Fruit fly (Drosophila melanogaster) whole organism, embryonic: ENCODE data around the gene CCDC53.
A peak's percentile ranks its signal among the peaks of the same experiment; 100 is the strongest.

Source experiments
- Abd-B ChIP-seq: fragments of 200-800 bp; sonication (Bioruptor generic); optimal IDR thresholded peaks from 2 replicates; lab custom pipeline; 2018; ENCODE audit warnings: missing biosample characterization, mild to moderate bottlenecking, missing genetic modification characterization, moderate library complexity
- Ada2b ChIP-seq: fragments of 200-800 bp; sonication (Bioruptor generic); IDR thresholded peaks from 2 replicates; pipeline ENCODE4 v1.3.6; 2022; ENCODE audit warnings: missing biosample characterization, missing genetic modification characterization
- Atf3 ChIP-seq: fragments of 200-800 bp; sonication (Bioruptor generic); optimal IDR thresholded peaks from 3 replicates; lab custom pipeline; 2016; ENCODE audit warnings: missing biosample characterization, missing genetic modification characterization
- B-H1 ChIP-seq: fragments of 200-800 bp; sonication (Bioruptor generic); IDR thresholded peaks from 3 replicates; pipeline ENCODE4 v1.3.6; 2022; ENCODE audit warnings: missing biosample characterization, missing genetic modification characterization
- B-H2 ChIP-seq: fragments of 200-800 bp; sonication (Bioruptor generic); optimal IDR thresholded peaks from 2 replicates; lab custom pipeline; 2018; ENCODE audit warnings: missing biosample characterization, mild to moderate bottlenecking, missing genetic modification characterization
- CG10959 ChIP-seq: fragments of 200-800 bp; sonication (Bioruptor generic); IDR thresholded peaks from 2 replicates; pipeline ENCODE4 v1.3.6; 2022; ENCODE audit warnings: missing biosample characterization, missing genetic modification characterization
- CG11504 ChIP-seq: fragments of 200-800 bp; sonication (Bioruptor generic); optimal IDR thresholded peaks from 3 replicates; lab custom pipeline; 2019; ENCODE audit warnings: missing biosample characterization, mild to moderate bottlenecking, missing genetic modification characterization, moderate library complexity
- CG12942 ChIP-seq: fragments of 200-800 bp; sonication (Bioruptor generic); optimal IDR thresholded peaks from 3 replicates; lab custom pipeline; 2016; ENCODE audit warnings: missing biosample characterization, missing genetic modification characterization
- CG14710 ChIP-seq: fragments of 200-800 bp; sonication (Bioruptor generic); optimal IDR thresholded peaks from 3 replicates; lab custom pipeline; 2019; ENCODE audit warnings: missing biosample characterization, mild to moderate bottlenecking, missing genetic modification characterization, moderate library complexity
- CG16779 ChIP-seq: fragments of 200-800 bp; sonication (Bioruptor generic); IDR thresholded peaks from 2 replicates; pipeline ENCODE4 v1.3.6; 2022; ENCODE audit warnings: missing biosample characterization, missing genetic modification characterization
- CG17829 ChIP-seq: fragments of 200-800 bp; optimal IDR thresholded peaks from 2 replicates; lab custom pipeline; 2019; ENCODE audit warnings: missing biosample characterization, mild to moderate bottlenecking, missing genetic modification characterization, moderate library complexity
- CG17912 ChIP-seq: fragments of 200-800 bp; sonication (Bioruptor generic); optimal IDR thresholded peaks from 2 replicates; lab custom pipeline; 2018; ENCODE audit warnings: missing biosample characterization, mild to moderate bottlenecking, missing genetic modification characterization
- CG18599 ChIP-seq: fragments of 200-800 bp; sonication (Bioruptor generic); optimal IDR thresholded peaks from 3 replicates; lab custom pipeline; 2017; ENCODE audit warnings: missing biosample characterization, missing genetic modification characterization, mild to moderate bottlenecking, moderate library complexity, missing genetic modification reagents
- CG2889 ChIP-seq: fragments of 200-800 bp; sonication (Bioruptor generic); IDR thresholded peaks from 3 replicates; pipeline ENCODE4 v1.3.6; 2022; ENCODE audit warnings: missing biosample characterization, missing genetic modification characterization
- CG5180 ChIP-seq: fragments of 200-800 bp; sonication (Bioruptor generic); optimal IDR thresholded peaks from 3 replicates; lab custom pipeline; 2017; ENCODE audit warnings: missing biosample characterization, missing genetic modification characterization, mild to moderate bottlenecking, moderate library complexity, missing genetic modification reagents
- CG5245 ChIP-seq: fragments of 200-800 bp; sonication (Bioruptor generic); optimal IDR thresholded peaks from 3 replicates; lab custom pipeline; 2016; ENCODE audit warnings: missing biosample characterization, missing genetic modification characterization
- CG5953 ChIP-seq: fragments of 200-800 bp; sonication (Bioruptor generic); IDR thresholded peaks from 2 replicates; pipeline ENCODE4 v1.3.6; 2022; ENCODE audit warnings: missing biosample characterization, missing genetic modification characterization
- CG7745 ChIP-seq: fragments of 200-800 bp; sonication (Bioruptor generic); optimal IDR thresholded peaks from 2 replicates; lab custom pipeline; 2018; ENCODE audit warnings: missing biosample characterization, mild to moderate bottlenecking, missing genetic modification characterization, moderate library complexity
- CG7928 ChIP-seq: fragments of 200-800 bp; sonication (Bioruptor generic); optimal IDR thresholded peaks from 2 replicates; lab custom pipeline; 2017; ENCODE audit warnings: missing biosample characterization, mild to moderate bottlenecking, missing genetic modification characterization
- CG8944 ChIP-seq: fragments of 200-800 bp; sonication (Bioruptor generic); optimal IDR thresholded peaks from 3 replicates; lab custom pipeline; 2016; ENCODE audit warnings: missing biosample characterization, missing genetic modification characterization
- Camta ChIP-seq: fragments of 200-800 bp; sonication (Bioruptor generic); optimal IDR thresholded peaks from 2 replicates; lab custom pipeline; 2016; ENCODE audit warnings: missing biosample characterization, missing genetic modification characterization
- CkIIα-i1 ChIP-seq: fragments of 200-800 bp; sonication (Bioruptor generic); IDR thresholded peaks from 2 replicates; pipeline ENCODE4 v1.3.6; 2022; ENCODE audit warnings: missing biosample characterization, missing genetic modification characterization
- CrebB ChIP-seq: fragments of 200-800 bp; sonication (Bioruptor generic); optimal IDR thresholded peaks from 3 replicates; lab custom pipeline; 2018; ENCODE audit warnings: missing biosample characterization, mild to moderate bottlenecking, missing genetic modification characterization
- E2f2 ChIP-seq: fragments of 200-800 bp; sonication (Bioruptor generic); IDR thresholded peaks from 2 replicates; pipeline ENCODE4 v1.3.6; 2022; ENCODE audit warnings: missing biosample characterization, missing genetic modification characterization
- H2.0 ChIP-seq: fragments of 200-800 bp; sonication (Bioruptor generic); IDR thresholded peaks from 2 replicates; pipeline ENCODE4 v1.3.6; 2022; ENCODE audit warnings: missing biosample characterization, missing genetic modification characterization
- Hr3 ChIP-seq: fragments of 200-800 bp; sonication (Bioruptor generic); optimal IDR thresholded peaks from 3 replicates; lab custom pipeline; 2016; ENCODE audit warnings: missing biosample characterization, missing genetic modification characterization
- Med ChIP-seq: fragments of 200-800 bp; sonication (Bioruptor generic); peaks from one replicate; lab custom pipeline; 2016; ENCODE audit warnings: missing biosample characterization, missing genetic modification characterization, mild to moderate bottlenecking, inconsistent platforms, moderate library complexity
- Mes4 ChIP-seq: fragments of 200-800 bp; sonication (Bioruptor generic); optimal IDR thresholded peaks from 2 replicates; lab custom pipeline; 2016; ENCODE audit warnings: missing biosample characterization, missing genetic modification characterization
- NC2β ChIP-seq: fragments of 200-800 bp; sonication (Bioruptor generic); optimal IDR thresholded peaks from 2 replicates; lab custom pipeline; 2016; ENCODE audit warnings: missing biosample characterization, missing genetic modification characterization
- Oaz ChIP-seq: fragments of 200-800 bp; sonication (Bioruptor generic); IDR thresholded peaks from 2 replicates; pipeline ENCODE4 v1.3.6; 2022; ENCODE audit warnings: missing biosample characterization, missing genetic modification characterization
- Oli ChIP-seq: fragments of 200-800 bp; sonication (Bioruptor generic); optimal IDR thresholded peaks from 2 replicates; lab custom pipeline; 2018; ENCODE audit warnings: missing biosample characterization, mild to moderate bottlenecking, missing genetic modification characterization, moderate library complexity
- Optix ChIP-seq: fragments of 200-800 bp; sonication (Bioruptor generic); IDR thresholded peaks from 3 replicates; pipeline ENCODE4 v1.3.6; 2022; ENCODE audit warnings: missing biosample characterization, missing genetic modification characterization
- Spps ChIP-seq: fragments of 200-800 bp; sonication (Bioruptor generic); optimal IDR thresholded peaks from 2 replicates; lab custom pipeline; 2018; ENCODE audit warnings: missing biosample characterization, mild to moderate bottlenecking, missing genetic modification characterization
- Usf ChIP-seq: fragments of 200-800 bp; sonication (Bioruptor generic); optimal IDR thresholded peaks from 2 replicates; lab custom pipeline; 2017; ENCODE audit warnings: missing genotype, missing biosample characterization, missing genetic modification characterization
- chinmo ChIP-seq: fragments of 200-800 bp; sonication (Bioruptor generic); IDR thresholded peaks from 4 replicates; pipeline ENCODE4 v1.3.6; 2022; ENCODE audit warnings: missing biosample characterization, missing genetic modification characterization; ENCODE audit not compliant: partially characterized antibody
- gce ChIP-seq: fragments of 200-800 bp; sonication (Bioruptor generic); IDR thresholded peaks from 3 replicates; pipeline ENCODE4 v1.3.6; 2022; ENCODE audit warnings: missing biosample characterization, missing genetic modification characterization
- gsb ChIP-seq: fragments of 200-800 bp; sonication (Bioruptor generic); IDR thresholded peaks from 2 replicates; pipeline ENCODE4 v1.3.6; 2022; ENCODE audit warnings: missing biosample characterization, missing genetic modification characterization
- inv ChIP-seq: fragments of 200-800 bp; sonication (Bioruptor generic); IDR thresholded peaks from 2 replicates; pipeline ENCODE4 v1.3.6; 2022; ENCODE audit warnings: missing biosample characterization, missing genetic modification characterization; ENCODE audit not compliant: partially characterized antibody
- jing ChIP-seq: fragments of 200-800 bp; sonication (Bioruptor generic); optimal IDR thresholded peaks from 2 replicates; lab custom pipeline; 2018; ENCODE audit warnings: missing biosample characterization, mild to moderate bottlenecking, missing genetic modification characterization
- knrl ChIP-seq: fragments of 200-800 bp; sonication (Bioruptor generic); IDR thresholded peaks from 3 replicates; pipeline ENCODE4 v1.3.6; 2022; ENCODE audit warnings: missing biosample characterization, missing genetic modification characterization; ENCODE audit not compliant: partially characterized antibody
- luna ChIP-seq: fragments of 200-800 bp; sonication (Bioruptor generic); optimal IDR thresholded peaks from 2 replicates; lab custom pipeline; 2016; ENCODE audit warnings: missing biosample characterization, missing genetic modification characterization
- nau ChIP-seq: fragments of 200-800 bp; sonication (Bioruptor generic); optimal IDR thresholded peaks from 3 replicates; lab custom pipeline; 2017; ENCODE audit warnings: missing biosample characterization, mild to moderate bottlenecking, missing genetic modification characterization, missing genetic modification reagents
- rib ChIP-seq: fragments of 200-800 bp; sonication (Bioruptor generic); IDR thresholded peaks from 2 replicates; pipeline ENCODE4 v1.3.6; 2022; ENCODE audit warnings: missing biosample characterization, missing genetic modification characterization
- row ChIP-seq: fragments of 200-800 bp; sonication (Bioruptor generic); IDR thresholded peaks from 3 replicates; pipeline ENCODE4 v1.3.6; 2022; ENCODE audit warnings: missing biosample characterization, missing genetic modification characterization
- sens ChIP-seq: fragments of 200-800 bp; sonication (Bioruptor generic); peaks from one replicate; lab custom pipeline; 2016; ENCODE audit warnings: missing biosample characterization, missing genetic modification characterization
- shn ChIP-seq: fragments of 200-800 bp; sonication (Bioruptor generic); optimal IDR thresholded peaks from 3 replicates; lab custom pipeline; 2016; ENCODE audit warnings: missing biosample characterization, missing genetic modification characterization
- stwl ChIP-seq: fragments of 200-800 bp; sonication (Bioruptor generic); optimal IDR thresholded peaks from 3 replicates; lab custom pipeline; 2018; ENCODE audit warnings: missing biosample characterization, mild to moderate bottlenecking, missing genetic modification characterization, moderate library complexity
- tin ChIP-seq: fragments of 200-800 bp; sonication (Bioruptor generic); optimal IDR thresholded peaks from 3 replicates; lab custom pipeline; 2016; ENCODE audit warnings: missing biosample characterization, missing genetic modification characterization
- tio ChIP-seq: fragments of 200-800 bp; sonication (Bioruptor generic); optimal IDR thresholded peaks from 2 replicates; lab custom pipeline; 2017; ENCODE audit warnings: missing biosample characterization, missing genetic modification characterization, inconsistent platforms
- vfl ChIP-seq: fragments of 200-800 bp; sonication (Bioruptor generic); optimal IDR thresholded peaks from 2 replicates; lab custom pipeline; 2016; ENCODE audit warnings: missing biosample characterization, missing genetic modification characterization
- zfh2 ChIP-seq: fragments of 200-800 bp; sonication (Bioruptor generic); optimal IDR thresholded peaks from 2 replicates; lab custom pipeline; 2016; ENCODE audit warnings: missing biosample characterization, missing genetic modification characterization

The CCDC53 gene

dm6 chr2L:8082692-8083412 lies 41.9 kb downstream of the CCDC53 start, which contains the start of gene Mcr (continued):
- TF ChIP-seq nau (no peak), Spps (tag; lab: Kevin White, UChicago) (no peak), Abd-B (GFP tag; lab: Kevin White, UChicago) (peak; percentile 49), CG17912 (GFP tag; lab: Kevin White, UChicago) (no peak), Mes4 (no peak), vfl (GFP tag; lab: Kevin White, UChicago) (no peak), zfh2 (GFP tag; lab: Kevin White, UChicago) (peak; percentile 11), Atf3 (GFP tag; lab: Kevin White, UChicago) (no peak), luna (GFP tag; lab: Kevin White, UChicago) (no peak), Ada2b (no peak), B-H2 (GFP tag; lab: Kevin White, UChicago) (no peak), Oli (tag; lab: Kevin White, UChicago) (no peak), tin (GFP tag; lab: Kevin White, UChicago) (no peak), CG12942 (no peak), stwl (tag; lab: Kevin White, UChicago) (peak; percentile 64), CG2889 (no peak), tio (GFP tag; lab: Kevin White, UChicago) (no peak), CG7928 (GFP tag; lab: Kevin White, UChicago) (no peak), CkIIα-i1 (GFP tag; lab: Robert Waterston, UW) (no peak), CG16779 (GFP tag; lab: Robert Waterston, UW) (no peak), CG5953 (GFP tag; lab: Robert Waterston, UW) (no peak), CG17829 (tag; lab: Kevin White, UChicago) (no peak), CrebB (tag; lab: Kevin White, UChicago) (no peak), Camta (GFP tag; lab: Kevin White, UChicago) (no peak), rib (GFP tag; lab: Robert Waterston, UW) (no peak), shn (GFP tag; lab: Kevin White, UChicago) (no peak), jing (GFP tag; lab: Kevin White, UChicago) (no peak), CG14710 (tag; lab: Kevin White, UChicago) (peak; percentile 75), CG11504 (peak; percentile 21), CG10959 (no peak), Usf (GFP tag; lab: Kevin White, UChicago) (no peak), CG8944 (GFP tag; lab: Kevin White, UChicago) (no peak), Hr3 (GFP tag; lab: Kevin White, UChicago) (no peak), inv (GFP tag; lab: Robert Waterston, UW) (peak; percentile 35; the same call in 1 of the 2 replicates), Oaz (no peak), gsb (GFP tag; lab: Robert Waterston, UW) (no peak), CG5245 (no peak), CG18599 (GFP tag; lab: Kevin White, UChicago) (no peak), CG5180 (GFP tag; lab: Kevin White, UChicago) (no peak), chinmo (GFP tag; lab: Robert Waterston, UW) (no peak), sens (GFP tag; lab: Kevin White, UChicago) (peak; percentile 28), knrl (GFP tag; lab: Robert Waterston, UW) (peak; percentile 48; the same call in 1 of the 3 replicates), CG7745 (no peak), NC2β (GFP tag; lab: Kevin White, UChicago) (no peak), Med (GFP tag; lab: Kevin White, UChicago) (peak; percentile 68), row (GFP tag; lab: Robert Waterston, UW) (peak; percentile 31; the same call in 1 of the 3 replicates), H2.0 (0 out of 2 replicates have a peak, but pooled peaks have one; percentile 2), E2f2 (GFP tag; lab: Robert Waterston, UW) (peak; percentile 33; the same call in 1 of the 2 replicates), B-H1 (GFP tag; lab: Robert Waterston, UW) (no peak), gce (no peak), Optix (GFP tag; lab: Robert Waterston, UW) (no peak)
